Worm (Caenorhabditis elegans) whole organism, L4 larva: ENCODE measurements around the gene W08F4.10.

Source experiments
- F26F4.8 ChIP-seq: fragments of 200-800 bp; sonication (Bioruptor generic); conservative IDR thresholded peaks from 2 replicates; pipeline ENCODE4 v1.3.6; 2022; ENCODE audit warnings: missing genetic modification characterization, missing compliant biosample characterization
- T26A8.4 ChIP-seq: fragments of 200-800 bp; sonication (Bioruptor generic); IDR thresholded peaks from 2 replicates; pipeline ENCODE4 v1.3.6; 2022; ENCODE audit warnings: missing genetic modification characterization, missing compliant biosample characterization
- Y75B8A.6 ChIP-seq: fragments of 200-800 bp; sonication (Bioruptor generic); IDR thresholded peaks from 2 replicates; pipeline ENCODE4 v1.3.6; 2022; ENCODE audit warnings: missing genetic modification reagents, missing genetic modification characterization, missing compliant biosample characterization
- ZK546.5 ChIP-seq, 2 experiments: sonication (generic microtip); optimal IDR thresholded peaks; 2 replicates each; lab custom pipeline; 2017; ENCODE audit warnings: missing biosample characterization in 2 of 2, missing genetic modification characterization in 2 of 2
- aha-1 ChIP-seq: fragments of 150-350 bp; peaks from one replicate; lab custom pipeline; 2014; ENCODE audit warnings: missing biosample characterization, missing genetic modification characterization
- arid-1 ChIP-seq: fragments of 200-800 bp; sonication (Bioruptor generic); conservative IDR thresholded peaks from 2 replicates; pipeline ENCODE4 v1.3.6; 2022; ENCODE audit warnings: missing genetic modification reagents, missing genetic modification characterization, missing compliant biosample characterization
- ceh-28 ChIP-seq: fragments of 150-350 bp; optimal IDR thresholded peaks from 2 replicates; lab custom pipeline; 2014; ENCODE audit warnings: missing biosample characterization, missing genetic modification reagents, missing genetic modification characterization
- daf-12 ChIP-seq: fragments of 150-350 bp; optimal IDR thresholded peaks from 2 replicates; lab custom pipeline; 2014; ENCODE audit warnings: missing biosample characterization, missing genetic modification reagents, missing genetic modification characterization
- fos-1 ChIP-seq: fragments of 150-350 bp; optimal IDR thresholded peaks from 2 replicates; lab custom pipeline; 2014; ENCODE audit warnings: missing biosample characterization, missing genetic modification characterization
- lim-7 ChIP-seq: fragments of 200-800 bp; sonication (Bioruptor generic); IDR thresholded peaks from 2 replicates; pipeline ENCODE4 v1.3.6; 2022; ENCODE audit warnings: missing genetic modification characterization, missing compliant biosample characterization
- lin-15B ChIP-seq: fragments of 150-350 bp; sonication (generic microtip); optimal IDR thresholded peaks from 3 replicates; lab custom pipeline; 2014; ENCODE audit warnings: missing biosample characterization, missing genetic modification characterization
- lin-39 ChIP-seq: fragments of 150-350 bp; optimal IDR thresholded peaks from 2 replicates; lab custom pipeline; 2014; ENCODE audit warnings: missing biosample characterization, missing genetic modification reagents, missing genetic modification characterization
- lir-3 ChIP-seq: sonication (generic microtip); optimal IDR thresholded peaks from 2 replicates; lab custom pipeline; 2016; ENCODE audit warnings: mild to moderate bottlenecking, missing genetic modification characterization, missing compliant biosample characterization
- lsy-2 ChIP-seq, 2 experiments: fragments of 150-350 bp in 1 of 2; sonication (generic microtip) in 1 of 2; optimal IDR thresholded peaks; 2 replicates each; lab custom pipeline; 2014 to 2017; ENCODE audit warnings: missing biosample characterization in 2 of 2, missing genetic modification characterization in 2 of 2
- madf-5 ChIP-seq, 2 experiments: fragments of 200-800 bp; sonication (Bioruptor generic); IDR thresholded peaks; 2 replicates each; pipeline ENCODE4 v1.3.6; 2022; ENCODE audit warnings: missing compliant biosample characterization in 2 of 2, missing genetic modification characterization in 2 of 2
- madf-9 ChIP-seq: fragments of 200-800 bp; sonication (Bioruptor generic); conservative IDR thresholded peaks from 2 replicates; pipeline ENCODE4 v1.3.6; 2022; ENCODE audit warnings: missing genetic modification reagents, missing genetic modification characterization, missing compliant biosample characterization
- mdt-29 ChIP-seq: fragments of 200-800 bp; sonication (Bioruptor generic); IDR thresholded peaks from 2 replicates; pipeline ENCODE4 v1.3.6; 2022; ENCODE audit warnings: missing genetic modification reagents, missing genetic modification characterization, missing compliant biosample characterization
- nhr-102 ChIP-seq: sonication (generic microtip); optimal IDR thresholded peaks from 2 replicates; lab custom pipeline; 2016; ENCODE audit warnings: mild to moderate bottlenecking, missing genetic modification characterization, moderate library complexity, missing compliant biosample characterization
- nhr-111 ChIP-seq: fragments of 200-800 bp; sonication (Bioruptor generic); optimal IDR thresholded peaks from 2 replicates; lab custom pipeline; 2018; ENCODE audit warnings: mild to moderate bottlenecking, missing genetic modification characterization, missing compliant biosample characterization
- nhr-237 ChIP-seq: sonication (generic microtip); optimal IDR thresholded peaks from 2 replicates; lab custom pipeline; 2017; ENCODE audit warnings: missing biosample characterization, missing genetic modification characterization
- nhr-77 ChIP-seq: fragments of 150-350 bp; optimal IDR thresholded peaks from 2 replicates; lab custom pipeline; 2014; ENCODE audit warnings: missing biosample characterization, missing genetic modification characterization
- php-3 ChIP-seq: fragments of 200-800 bp; sonication (Bioruptor generic); IDR thresholded peaks from 2 replicates; pipeline ENCODE4 v1.3.6; 2022; ENCODE audit warnings: missing genetic modification reagents, missing genetic modification characterization, missing compliant biosample characterization
- rbr-2 ChIP-seq: sonication (generic microtip); optimal IDR thresholded peaks from 2 replicates; lab custom pipeline; 2016; ENCODE audit warnings: missing genotype, missing genetic modification characterization, missing compliant biosample characterization
- saeg-2 ChIP-seq: fragments of 200-800 bp; sonication (Bioruptor generic); IDR thresholded peaks from 2 replicates; pipeline ENCODE4 v1.3.6; 2022; ENCODE audit warnings: missing genetic modification reagents, missing genetic modification characterization, missing compliant biosample characterization
- set-16 ChIP-seq: fragments of 200-800 bp; sonication (Bioruptor generic); IDR thresholded peaks from 2 replicates; pipeline ENCODE4 v1.3.6; 2022; ENCODE audit warnings: missing genetic modification reagents, missing genetic modification characterization, missing compliant biosample characterization
- spr-3 ChIP-seq: fragments of 200-800 bp; sonication (Bioruptor generic); optimal IDR thresholded peaks from 2 replicates; lab custom pipeline; 2018; ENCODE audit warnings: mild to moderate bottlenecking, missing genetic modification characterization, missing compliant biosample characterization
- tag-97 ChIP-seq: fragments of 200-800 bp; sonication (Bioruptor generic); IDR thresholded peaks from 2 replicates; pipeline ENCODE4 v1.3.6; 2022; ENCODE audit warnings: missing genetic modification characterization, missing compliant biosample characterization
- unc-130 ChIP-seq: sonication (generic microtip); optimal IDR thresholded peaks from 2 replicates; lab custom pipeline; 2016; ENCODE audit warnings: missing genetic modification reagents, missing genetic modification characterization, missing compliant biosample characterization
- unc-62 ChIP-seq, 3 experiments: fragments of 150-350 bp in 1 of 3; sonication (generic microtip); optimal IDR thresholded peaks in 2 of 3; peaks in 1 of 3; 1 replicate in 1 of 3; 2 replicates in 2 of 3; lab custom pipeline; 2014 to 2017; ENCODE audit warnings: missing biosample characterization in 3 of 3, missing genetic modification characterization in 3 of 3, missing genetic modification reagents in 3 of 3, missing genotype in 1 of 3
- vab-7 ChIP-seq: fragments of 200-800 bp; sonication (Bioruptor generic); IDR thresholded peaks from 2 replicates; pipeline ENCODE4 v1.3.6; 2022; ENCODE audit warnings: missing genetic modification reagents, missing genetic modification characterization, missing compliant biosample characterization
- zfp-3 ChIP-seq: fragments of 200-800 bp; sonication (Bioruptor generic); conservative IDR thresholded peaks from 2 replicates; pipeline ENCODE4 v1.3.6; 2022; ENCODE audit warnings: missing genetic modification reagents, missing genetic modification characterization, missing compliant biosample characterization

Gene W08F4.10

ce11 chrII:572010-572409, 19.0 kb downstream of the W08F4.10 start, which contains the start of gene mlt-8:
Gene mlt-8, minus strand, starts transcription at chrII:572110.
- TF ChIP-seq unc-130 (GFP tag; lab: Kevin White, UChicago) = no peak
- TF ChIP-seq set-16 (GFP tag; lab: Robert Waterston, UW) = peak; percentile 7; the same call in 1 of the 2 replicates

- TF ChIP-seq nhr-102 (tag; lab: Kevin White, UChicago) (peak; percentile 10), spr-3 (no peak)
Observed at ce11 chrII:568776-569175, 22.2 kb downstream of the W08F4.10 start, which contains the start of gene W08F4.5. Gene W08F4.5, minus strand, starts transcription at chrII:568876.

- TF ChIP-seq madf-9 (GFP tag; lab: Robert Waterston, UW) (no peak), unc-62 (GFP tag; optimal IDR thresholded peaks at IDR 0.05 in 1 of 2; lab: Kevin White, UChicago) (peak in 1 of 2 experiments; percentile 6), unc-62 (tag; optimal IDR thresholded peaks at IDR 0.05; lab: Kevin White, UChicago) (no peak)
Observed at ce11 chrII:556185-556584, 34.8 kb downstream of the W08F4.10 start, which contains the start of the genes C09E8.1 and C09E8.6. Gene C09E8.1, plus strand, starts transcription at chrII:556485. Gene C09E8.6, plus strand, starts transcription at chrII:556497.

DNA sequence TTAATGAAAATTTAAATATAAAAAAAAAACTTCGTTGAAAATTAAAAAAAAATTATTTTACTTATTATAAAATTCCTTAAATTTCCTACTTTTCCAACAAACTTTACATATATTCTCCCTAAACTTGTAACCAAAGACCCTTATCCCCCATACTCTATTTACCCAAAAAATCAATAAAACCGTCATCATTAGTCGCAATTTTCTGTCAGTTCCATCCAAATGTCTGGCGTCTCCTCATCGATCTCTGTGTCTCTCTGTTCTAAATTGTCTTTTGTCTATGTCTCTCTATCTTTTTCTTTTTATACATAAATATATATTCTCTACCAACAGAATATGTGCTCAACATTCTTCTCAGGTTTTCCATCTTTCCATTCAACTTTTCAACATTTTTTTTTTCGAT, 35.6 kb downstream of the W08F4.10 start:
- TF ChIP-seq arid-1 (GFP tag; lab: Robert Waterston, UW) (no peak), nhr-237 (tag; lab: Kevin White, UChicago) (no peak), lsy-2 (tag; optimal IDR thresholded peaks at IDR 0.05; lab: Kevin White, UChicago) (peak in 1 of 2 experiments; percentile 25), ceh-28 (tag; lab: Kevin White, UChicago) (peak; percentile 34), zfp-3 (GFP tag; lab: Robert Waterston, UW) (no peak), T26A8.4 (GFP tag; lab: Robert Waterston, UW) (0 out of 2 replicates have a peak, but pooled peaks have one; percentile 8)

ce11 chrII:551245-551904, 39.6 kb downstream of the W08F4.10 start, which contains the start of gene lips-7:
Gene lips-7, plus strand, starts transcription at chrII:551854.
- TF ChIP-seq fos-1 (tag; lab: Kevin White, UChicago) = no peak
- no peak for TF ChIP-seq rbr-2 (tag; lab: Kevin White, UChicago)
- TF ChIP-seq lin-15B (tag; lab: Kevin White, UChicago) = no peak
- peak; percentile 23 for TF ChIP-seq nhr-111 (GFP tag; lab: Kevin White, UChicago)
- no peak for TF ChIP-seq arid-1 (GFP tag; lab: Robert Waterston, UW)
- no peak for TF ChIP-seq php-3 (GFP tag; lab: Robert Waterston, UW)
- no peak for TF ChIP-seq madf-5 (GFP tag; IDR thresholded peaks at IDR 0.05; lab: Robert Waterston, UW)
- TF ChIP-seq vab-7 = no peak
- peak; percentile 20 for TF ChIP-seq aha-1 (tag; lab: Kevin White, UChicago)
- TF ChIP-seq nhr-77 = no peak
- TF ChIP-seq unc-62 (GFP tag; optimal IDR thresholded peaks at IDR 0.05 in 1 of 2; lab: Kevin White, UChicago) = peak in 1 of 2 experiments; percentile 84
- TF ChIP-seq unc-62 (tag; optimal IDR thresholded peaks at IDR 0.05; lab: Kevin White, UChicago) = no peak
- no peak for TF ChIP-seq lir-3 (tag; lab: Kevin White, UChicago)
- TF ChIP-seq set-16 (GFP tag; lab: Robert Waterston, UW) = peak; percentile 74
- TF ChIP-seq tag-97 (GFP tag; lab: Robert Waterston, UW) = no peak
- TF ChIP-seq ZK546.5 (tag; optimal IDR thresholded peaks at IDR 0.05; lab: Kevin White, UChicago) = no peak
- TF ChIP-seq saeg-2 = no peak
- 0 out of 2 replicates have a peak, but pooled peaks have one; percentile 44 for TF ChIP-seq F26F4.8 (GFP tag; lab: Robert Waterston, UW)
- TF ChIP-seq lin-39 (tag; lab: Kevin White, UChicago) = no peak
- no peak for TF ChIP-seq mdt-29 (GFP tag; lab: Robert Waterston, UW)
- TF ChIP-seq Y75B8A.6 (GFP tag; lab: Robert Waterston, UW) = no peak
- no peak for TF ChIP-seq daf-12 (tag; lab: Kevin White, UChicago)
- TF ChIP-seq lim-7 (GFP tag; lab: Robert Waterston, UW) = no peak
